Fruit fly (Drosophila melanogaster) whole organism, adult: ENCODE measurements around the gene Orc2.

Experiments
- CG11617 ChIP-seq: fragments of 200-800 bp; sonication (Bioruptor generic); optimal IDR thresholded peaks from 2 replicates; lab custom pipeline; 2017; ENCODE audit warnings: mild to moderate bottlenecking, missing biosample characterization, missing genetic modification reagents, missing genetic modification characterization
- CG12768 ChIP-seq: fragments of 200-800 bp; sonication (Bioruptor generic); optimal IDR thresholded peaks from 2 replicates; lab custom pipeline; 2017; ENCODE audit warnings: missing biosample characterization, missing genetic modification characterization, mild to moderate bottlenecking, moderate library complexity, missing genetic modification reagents
- CG14711 ChIP-seq: fragments of 200-800 bp; sonication (Bioruptor generic); optimal IDR thresholded peaks from 2 replicates; lab custom pipeline; 2018; ENCODE audit warnings: missing biosample characterization, mild to moderate bottlenecking, missing genetic modification characterization, moderate library complexity
- CG1620 ChIP-seq: fragments of 200-800 bp; sonication (Bioruptor generic); optimal IDR thresholded peaks from 2 replicates; lab custom pipeline; 2016; ENCODE audit warnings: missing biosample characterization, missing genetic modification characterization
- CG33017 ChIP-seq: fragments of 200-800 bp; sonication (Bioruptor generic); optimal IDR thresholded peaks from 2 replicates; lab custom pipeline; 2018; ENCODE audit warnings: missing biosample characterization, mild to moderate bottlenecking, missing genetic modification characterization, moderate library complexity
- CG5204 ChIP-seq: fragments of 200-800 bp; sonication (Bioruptor generic); optimal IDR thresholded peaks from 2 replicates; lab custom pipeline; 2016; ENCODE audit warnings: missing biosample characterization, missing genetic modification characterization
- CG7045 ChIP-seq: fragments of 200-800 bp; sonication (Bioruptor generic); optimal IDR thresholded peaks from 2 replicates; lab custom pipeline; 2017; ENCODE audit warnings: missing biosample characterization, mild to moderate bottlenecking, missing genetic modification characterization
- CG7101 ChIP-seq: fragments of 200-800 bp; sonication (Bioruptor generic); optimal IDR thresholded peaks from 2 replicates; lab custom pipeline; 2018; ENCODE audit warnings: missing biosample characterization, mild to moderate bottlenecking, missing genetic modification characterization, moderate library complexity
- Clk ChIP-seq: fragments of 200-800 bp; sonication (Bioruptor generic); optimal IDR thresholded peaks from 2 replicates; lab custom pipeline; 2017; ENCODE audit warnings: missing biosample characterization, missing genetic modification characterization
- Crg-1 ChIP-seq: fragments of 200-800 bp; sonication (Bioruptor generic); optimal IDR thresholded peaks from 2 replicates; lab custom pipeline; 2016; ENCODE audit warnings: missing biosample characterization, missing genetic modification characterization
- Mnt ChIP-seq: fragments of 200-800 bp; sonication (Bioruptor generic); optimal IDR thresholded peaks from 2 replicates; lab custom pipeline; 2016; ENCODE audit warnings: missing biosample characterization, mild to moderate bottlenecking, missing genetic modification characterization
- bab1 ChIP-seq: fragments of 200-800 bp; sonication (Bioruptor generic); optimal IDR thresholded peaks from 3 replicates; lab custom pipeline; 2019; ENCODE audit warnings: missing biosample characterization, mild to moderate bottlenecking, missing genetic modification characterization, moderate library complexity
- cic ChIP-seq: fragments of 200-800 bp; sonication (Bioruptor generic); optimal IDR thresholded peaks from 2 replicates; lab custom pipeline; 2017; ENCODE audit warnings: missing biosample characterization, mild to moderate bottlenecking, missing genetic modification characterization, moderate library complexity
- cnc ChIP-seq, 2 experiments: fragments of >200 bp; optimal IDR thresholded peaks; 2 replicates each; lab custom pipeline; 2017
- kay ChIP-seq: fragments of 200-800 bp; sonication (Bioruptor generic); peaks from one replicate; lab custom pipeline; 2016; ENCODE audit warnings: missing biosample characterization, missing genetic modification characterization, borderline replicate concordance
- ovo ChIP-seq: fragments of 200-800 bp; sonication (Bioruptor generic); optimal IDR thresholded peaks from 2 replicates; lab custom pipeline; 2016; ENCODE audit warnings: missing biosample characterization, missing genetic modification characterization
- pad ChIP-seq: fragments of 200-800 bp; sonication (Bioruptor generic); optimal IDR thresholded peaks from 3 replicates; lab custom pipeline; 2017; ENCODE audit warnings: missing biosample characterization, missing genetic modification characterization, mild to moderate bottlenecking, moderate library complexity, missing genetic modification reagents
- tj ChIP-seq: fragments of 200-800 bp; sonication (Bioruptor generic); optimal IDR thresholded peaks from 3 replicates; lab custom pipeline; 2017; ENCODE audit warnings: missing biosample characterization, mild to moderate bottlenecking, missing genetic modification characterization, moderate library complexity
- toe ChIP-seq: fragments of 200-800 bp; sonication (Bioruptor generic); optimal IDR thresholded peaks from 2 replicates; lab custom pipeline; 2016; ENCODE audit warnings: missing biosample characterization, missing genetic modification characterization

Orc2 gene

dm6 chr3R:13930252-13930651, 34.4 kb upstream of the Orc2 start:
- no peak for TF ChIP-seq Clk (GFP tag; lab: Kevin White, UChicago)
- no peak for TF ChIP-seq kay (GFP tag; lab: Kevin White, UChicago)
- no peak for TF ChIP-seq CG14711 (tag; lab: Kevin White, UChicago)
- TF ChIP-seq cnc (optimal IDR thresholded peaks at IDR 0.05; lab: Kevin White, UChicago), result no peak
- TF ChIP-seq toe (GFP tag; lab: Kevin White, UChicago), result no peak
- no peak for TF ChIP-seq pad (GFP tag; lab: Kevin White, UChicago)
- TF ChIP-seq CG33017 (tag; lab: Kevin White, UChicago), result no peak
- TF ChIP-seq bab1 (GFP tag; lab: Kevin White, UChicago), result no peak

dm6 chr3R:13931813-13932212, 32.9 kb upstream of the Orc2 start:
- TF ChIP-seq CG5204 (GFP tag; lab: Kevin White, UChicago), result no peak
- TF ChIP-seq CG12768 (GFP tag; lab: Kevin White, UChicago), result no peak
- no peak for TF ChIP-seq CG11617 (GFP tag; lab: Kevin White, UChicago)
- TF ChIP-seq tj, result no peak

dm6 chr3R:13933966-13934365, 30.7 kb upstream of the Orc2 start:
- no peak for TF ChIP-seq ovo (GFP tag; lab: Kevin White, UChicago)
- no peak for TF ChIP-seq bab1 (GFP tag; lab: Kevin White, UChicago)
- TF ChIP-seq Crg-1, result no peak
- no peak for TF ChIP-seq CG33017 (tag; lab: Kevin White, UChicago)

- no peak for TF ChIP-seq CG11617 (GFP tag; lab: Kevin White, UChicago)
- no peak for TF ChIP-seq CG5204 (GFP tag; lab: Kevin White, UChicago)
Measured at dm6 chr3R:13934618-13935017, 30.1 kb upstream of the Orc2 start.

dm6 chr3R:13936309-13936708, 28.4 kb upstream of the Orc2 start:
- TF ChIP-seq ovo (GFP tag; lab: Kevin White, UChicago) (no peak), pad (GFP tag; lab: Kevin White, UChicago) (no peak), CG12768 (GFP tag; lab: Kevin White, UChicago) (no peak), CG11617 (GFP tag; lab: Kevin White, UChicago) (no peak), toe (GFP tag; lab: Kevin White, UChicago) (no peak), CG5204 (GFP tag; lab: Kevin White, UChicago) (no peak)

- no peak for TF ChIP-seq pad (GFP tag; lab: Kevin White, UChicago)
- TF ChIP-seq CG7101, result no peak
- no peak for TF ChIP-seq ovo (GFP tag; lab: Kevin White, UChicago)
- TF ChIP-seq CG7045 (GFP tag; lab: Kevin White, UChicago), result no peak
- TF ChIP-seq CG14711 (tag; lab: Kevin White, UChicago), result no peak
- no peak for TF ChIP-seq CG33017 (tag; lab: Kevin White, UChicago)
- TF ChIP-seq Mnt (GFP tag; lab: Kevin White, UChicago), result no peak
- TF ChIP-seq Clk (GFP tag; lab: Kevin White, UChicago), result no peak
- no peak for TF ChIP-seq CG5204 (GFP tag; lab: Kevin White, UChicago)
- TF ChIP-seq cnc (optimal IDR thresholded peaks at IDR 0.05; lab: Kevin White, UChicago), result no peak
- TF ChIP-seq Crg-1, result no peak
Measured at dm6 chr3R:13939353-13940049, 25.2 kb upstream of the Orc2 start.

- TF ChIP-seq Mnt (GFP tag; lab: Kevin White, UChicago) (no peak), CG1620 (GFP tag; lab: Kevin White, UChicago) (no peak), CG7101 (no peak), CG11617 (GFP tag; lab: Kevin White, UChicago) (no peak), Clk (GFP tag; lab: Kevin White, UChicago) (no peak), toe (GFP tag; lab: Kevin White, UChicago) (no peak), cic (GFP tag; lab: Kevin White, UChicago) (no peak), tj (no peak), bab1 (GFP tag; lab: Kevin White, UChicago) (no peak), ovo (GFP tag; lab: Kevin White, UChicago) (no peak), CG12768 (GFP tag; lab: Kevin White, UChicago) (no peak), cnc (optimal IDR thresholded peaks at IDR 0.05; lab: Kevin White, UChicago) (no peak), Crg-1 (no peak), kay (GFP tag; lab: Kevin White, UChicago) (no peak), CG33017 (tag; lab: Kevin White, UChicago) (no peak), pad (GFP tag; lab: Kevin White, UChicago) (no peak), CG14711 (tag; lab: Kevin White, UChicago) (no peak), CG5204 (GFP tag; lab: Kevin White, UChicago) (no peak)
Measured at dm6 chr3R:13941390-13941789, 23.3 kb upstream of the Orc2 start.
